Worm (Caenorhabditis elegans): ENCODE measurements around the gene srlf-28.

DNA sequence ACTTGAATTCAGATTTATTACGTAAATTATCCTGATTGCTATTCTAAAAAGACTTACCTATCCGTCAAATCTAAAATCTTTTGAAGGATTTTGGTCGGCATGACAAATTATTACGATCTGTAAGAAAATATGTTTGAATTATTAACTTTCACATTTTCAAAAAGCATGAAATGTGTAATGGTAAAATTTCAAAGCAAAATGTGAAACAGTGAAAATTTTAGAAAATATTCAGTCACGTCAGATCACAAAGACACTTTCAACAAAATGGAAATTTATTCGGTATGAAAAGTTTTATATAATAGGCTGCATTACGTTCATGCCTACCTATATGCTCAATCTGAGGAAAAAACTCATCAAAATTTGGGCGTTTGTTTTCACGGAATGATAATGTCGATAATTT is 22.0 kb downstream of the srlf-28 start, which contains the start of gene fbxa-126:
- TF ChIP-seq ceh-90 (tag; optimal IDR thresholded peaks at IDR 0.05): no peak
- TF ChIP-seq elt-3 (tag; optimal IDR thresholded peaks at IDR 0.05): no peak
- no peak for TF ChIP-seq ceh-82 (tag; optimal IDR thresholded peaks at IDR 0.05)
- TF ChIP-seq hlh-4 (tag; optimal IDR thresholded peaks at IDR 0.05): no peak
- no peak for TF ChIP-seq tbx-2 (tag; optimal IDR thresholded peaks at IDR 0.05)
- TF ChIP-seq nhr-76 (tag; optimal IDR thresholded peaks at IDR 0.05): no peak
- TF ChIP-seq lin-15B (tag; optimal IDR thresholded peaks at IDR 0.05): no peak
- no peak for TF ChIP-seq ztf-11 (tag; optimal IDR thresholded peaks at IDR 0.05)
- no peak for TF ChIP-seq dpl-1 (GFP tag; optimal IDR thresholded peaks at IDR 0.05)
- no peak for TF ChIP-seq aly-2 (tag; optimal IDR thresholded peaks at IDR 0.05)
- TF ChIP-seq nhr-85 (tag): no peak
- TF ChIP-seq alr-1 (tag; optimal IDR thresholded peaks at IDR 0.05; ENCODE audit: borderline replicate concordance): no peak

Measured in whole organism, L1 larva.